Worm (Caenorhabditis elegans) whole organism, late embryonic: ENCODE measurements around the gene F21D12.3.

Experiments used
- C38D4.7 ChIP-seq: fragments of 200-800 bp; sonication (Bioruptor generic); optimal IDR thresholded peaks from 2 replicates; lab custom pipeline; 2018; ENCODE audit warnings: mild to moderate bottlenecking, missing genetic modification characterization, moderate library complexity, missing compliant biosample characterization
- T23F11.4 ChIP-seq: fragments of 200-800 bp; sonication (Bioruptor generic); optimal IDR thresholded peaks from 2 replicates; lab custom pipeline; 2018; ENCODE audit warnings: mild to moderate bottlenecking, missing genetic modification characterization, missing compliant biosample characterization
- Y22D7AL.16 ChIP-seq: sonication (generic microtip); optimal IDR thresholded peaks from 2 replicates; lab custom pipeline; 2016; ENCODE audit warnings: missing genetic modification characterization, missing compliant biosample characterization
- ahr-1 ChIP-seq: sonication (generic microtip); optimal IDR thresholded peaks from 2 replicates; lab custom pipeline; 2016; ENCODE audit warnings: missing genetic modification characterization, missing compliant biosample characterization
- ceh-19 ChIP-seq: fragments of 200-800 bp; sonication (Bioruptor generic); optimal IDR thresholded peaks from 2 replicates; lab custom pipeline; 2018; ENCODE audit warnings: mild to moderate bottlenecking, missing genetic modification characterization, missing compliant biosample characterization
- ceh-2 ChIP-seq: sonication (generic microtip); optimal IDR thresholded peaks from 2 replicates; lab custom pipeline; 2016; ENCODE audit warnings: missing genotype, missing genetic modification characterization, missing compliant biosample characterization
- ceh-22 ChIP-seq: sonication (generic microtip); optimal IDR thresholded peaks from 2 replicates; lab custom pipeline; 2017; ENCODE audit warnings: missing biosample characterization, missing genetic modification characterization
- ceh-24 ChIP-seq: sonication (generic microtip); optimal IDR thresholded peaks from 2 replicates; lab custom pipeline; 2016; ENCODE audit warnings: mild to moderate bottlenecking, missing genetic modification characterization, missing compliant biosample characterization
- ceh-31 ChIP-seq: sonication (generic microtip); optimal IDR thresholded peaks from 2 replicates; lab custom pipeline; 2016; ENCODE audit warnings: missing genetic modification characterization, missing compliant biosample characterization
- ceh-34 ChIP-seq: sonication (generic microtip); optimal IDR thresholded peaks from 2 replicates; lab custom pipeline; 2016; ENCODE audit warnings: mild to moderate bottlenecking, missing genetic modification characterization, missing compliant biosample characterization
- che-1 ChIP-seq: sonication (generic microtip); optimal IDR thresholded peaks from 2 replicates; lab custom pipeline; 2016; ENCODE audit warnings: mild to moderate bottlenecking, missing genetic modification characterization, missing compliant biosample characterization
- dve-1 ChIP-seq: sonication (generic microtip); optimal IDR thresholded peaks from 2 replicates; lab custom pipeline; 2017; ENCODE audit warnings: antibody characterized with exemption, mild to moderate bottlenecking, missing genetic modification characterization, missing compliant biosample characterization
- elt-2 ChIP-seq: sonication (generic microtip); optimal IDR thresholded peaks from 2 replicates; lab custom pipeline; 2016; ENCODE audit warnings: missing genetic modification reagents, missing genetic modification characterization, missing compliant biosample characterization
- elt-4 ChIP-seq: sonication (generic microtip); optimal IDR thresholded peaks from 2 replicates; lab custom pipeline; 2016; ENCODE audit warnings: missing genetic modification characterization, missing compliant biosample characterization
- ets-4 ChIP-seq: sonication (generic microtip); optimal IDR thresholded peaks from 2 replicates; lab custom pipeline; 2016; ENCODE audit warnings: missing genetic modification characterization, missing compliant biosample characterization
- eyg-1 ChIP-seq: sonication (generic microtip); optimal IDR thresholded peaks from 2 replicates; lab custom pipeline; 2016; ENCODE audit warnings: missing genotype, missing genetic modification characterization, missing compliant biosample characterization
- fax-1 ChIP-seq: sonication (generic microtip); optimal IDR thresholded peaks from 2 replicates; lab custom pipeline; 2016; ENCODE audit warnings: missing genotype, missing genetic modification characterization, missing compliant biosample characterization
- gmeb-2 ChIP-seq: sonication (generic microtip); optimal IDR thresholded peaks from 2 replicates; lab custom pipeline; 2016; ENCODE audit warnings: missing genetic modification characterization, inconsistent platforms, missing compliant biosample characterization
- hlh-15 ChIP-seq: sonication (generic microtip); optimal IDR thresholded peaks from 2 replicates; lab custom pipeline; 2016; ENCODE audit warnings: missing genetic modification characterization, missing compliant biosample characterization
- hlh-30 ChIP-seq: sonication (generic microtip); optimal IDR thresholded peaks from 2 replicates; lab custom pipeline; 2017; ENCODE audit warnings: antibody characterized with exemption, missing genetic modification characterization, missing compliant biosample characterization; ENCODE audit not compliant: insufficient read depth
- hlh-6 ChIP-seq: sonication (generic microtip); optimal IDR thresholded peaks from 2 replicates; lab custom pipeline; 2016; ENCODE audit warnings: missing genotype, missing genetic modification characterization, missing compliant biosample characterization
- lim-6 ChIP-seq: sonication (generic microtip); optimal IDR thresholded peaks from 2 replicates; lab custom pipeline; 2016; ENCODE audit warnings: missing genetic modification characterization, missing compliant biosample characterization
- madf-2 ChIP-seq: sonication (generic microtip); optimal IDR thresholded peaks from 2 replicates; lab custom pipeline; 2017; ENCODE audit warnings: missing genetic modification characterization, missing compliant biosample characterization
- mec-3 ChIP-seq: sonication (generic microtip); optimal IDR thresholded peaks from 2 replicates; lab custom pipeline; 2016; ENCODE audit warnings: borderline replicate concordance, missing genetic modification characterization, missing compliant biosample characterization
- nfya-1 ChIP-seq: sonication (generic microtip); optimal IDR thresholded peaks from 2 replicates; lab custom pipeline; 2017; ENCODE audit warnings: missing genetic modification characterization, mild to moderate bottlenecking, missing compliant biosample characterization, antibody characterized with exemption, moderate library complexity
- nhr-11 ChIP-seq: fragments of 150-350 bp; optimal IDR thresholded peaks from 2 replicates; lab custom pipeline; 2014; ENCODE audit warnings: missing biosample characterization, missing genetic modification characterization
- nhr-232 ChIP-seq: sonication (generic microtip); optimal IDR thresholded peaks from 2 replicates; lab custom pipeline; 2016; ENCODE audit warnings: missing genetic modification characterization, missing compliant biosample characterization
- pha-4 ChIP-seq: fragments of 150-350 bp; optimal IDR thresholded peaks from 2 replicates; lab custom pipeline; 2018; ENCODE audit warnings: missing biosample characterization, missing genetic modification reagents, missing genetic modification characterization
- pqm-1 ChIP-seq: sonication (generic microtip); optimal IDR thresholded peaks from 2 replicates; lab custom pipeline; 2016; ENCODE audit warnings: missing genetic modification characterization, missing compliant biosample characterization
- pros-1 ChIP-seq: fragments of 150-350 bp; optimal IDR thresholded peaks from 2 replicates; lab custom pipeline; 2014; ENCODE audit warnings: missing biosample characterization, missing genetic modification reagents, missing genetic modification characterization
- ref-2 ChIP-seq: sonication (generic microtip); optimal IDR thresholded peaks from 2 replicates; lab custom pipeline; 2016; ENCODE audit warnings: missing genetic modification characterization, missing compliant biosample characterization
- rnt-1 ChIP-seq: sonication (generic microtip); optimal IDR thresholded peaks from 2 replicates; lab custom pipeline; 2016; ENCODE audit warnings: missing genetic modification characterization, missing compliant biosample characterization
- sdc-2 ChIP-seq: sonication (generic microtip); optimal IDR thresholded peaks from 2 replicates; lab custom pipeline; 2016; ENCODE audit warnings: missing genotype, missing genetic modification characterization, missing compliant biosample characterization
- sox-4 ChIP-seq: sonication (generic microtip); optimal IDR thresholded peaks from 2 replicates; lab custom pipeline; 2017; ENCODE audit warnings: mild to moderate bottlenecking, missing genetic modification characterization, inconsistent platforms, missing compliant biosample characterization
- tbx-2 ChIP-seq: sonication (generic microtip); optimal IDR thresholded peaks from 2 replicates; lab custom pipeline; 2016; ENCODE audit warnings: missing genetic modification characterization, missing compliant biosample characterization
- ttx-3 ChIP-seq: sonication (generic microtip); optimal IDR thresholded peaks from 2 replicates; lab custom pipeline; 2016; ENCODE audit warnings: missing genetic modification reagents, missing genetic modification characterization, missing compliant biosample characterization
- unc-42 ChIP-seq: sonication (generic microtip); optimal IDR thresholded peaks from 2 replicates; lab custom pipeline; 2016; ENCODE audit warnings: missing genotype, missing genetic modification characterization, missing compliant biosample characterization
- unc-55 ChIP-seq: sonication (generic microtip); optimal IDR thresholded peaks from 2 replicates; lab custom pipeline; 2017; ENCODE audit warnings: missing biosample characterization, missing genetic modification reagents, missing genetic modification characterization
- unc-86 ChIP-seq: sonication (generic microtip); optimal IDR thresholded peaks from 2 replicates; lab custom pipeline; 2016; ENCODE audit warnings: missing genetic modification characterization, missing compliant biosample characterization
- zip-5 ChIP-seq: sonication (generic microtip); optimal IDR thresholded peaks from 2 replicates; lab custom pipeline; 2016; ENCODE audit warnings: missing genetic modification characterization, missing compliant biosample characterization

The F21D12.3 gene

ce11 chrII:7356326-7356725 is 32.5 kb upstream of the F21D12.3 start, which contains the start of gene haf-2:
Gene haf-2, minus strand, starts transcription at chrII:7356426.
- TF ChIP-seq ceh-24, result no peak
- no peak for TF ChIP-seq Y22D7AL.16 (tag; lab: Kevin White, UChicago)
- no peak for TF ChIP-seq gmeb-2 (tag; lab: Kevin White, UChicago)
- no peak for TF ChIP-seq unc-42 (tag; lab: Kevin White, UChicago)
- no peak for TF ChIP-seq T23F11.4 (GFP tag; lab: Kevin White, UChicago)
- TF ChIP-seq ttx-3 (tag; lab: Kevin White, UChicago), result no peak
- no peak for TF ChIP-seq mec-3
- TF ChIP-seq unc-86 (tag; lab: Kevin White, UChicago), result no peak
- no peak for TF ChIP-seq dve-1 (tag; lab: Kevin White, UChicago)
- no peak for TF ChIP-seq ceh-34 (tag; lab: Kevin White, UChicago)
- no peak for TF ChIP-seq sdc-2 (tag; lab: Kevin White, UChicago)
- TF ChIP-seq hlh-15, result no peak
- no peak for TF ChIP-seq ref-2 (tag; lab: Kevin White, UChicago)
- TF ChIP-seq pha-4 (tag; lab: Kevin White, UChicago), result no peak
- TF ChIP-seq rnt-1, result no peak
- TF ChIP-seq lim-6, result no peak
- TF ChIP-seq fax-1 (tag; lab: Kevin White, UChicago), result no peak
- TF ChIP-seq pros-1 (tag; lab: Kevin White, UChicago), result no peak
- no peak for TF ChIP-seq ceh-31 (tag; lab: Kevin White, UChicago)
- TF ChIP-seq zip-5 (tag; lab: Kevin White, UChicago), result no peak
- TF ChIP-seq, all 69 proteins: peak for 0

DNA sequence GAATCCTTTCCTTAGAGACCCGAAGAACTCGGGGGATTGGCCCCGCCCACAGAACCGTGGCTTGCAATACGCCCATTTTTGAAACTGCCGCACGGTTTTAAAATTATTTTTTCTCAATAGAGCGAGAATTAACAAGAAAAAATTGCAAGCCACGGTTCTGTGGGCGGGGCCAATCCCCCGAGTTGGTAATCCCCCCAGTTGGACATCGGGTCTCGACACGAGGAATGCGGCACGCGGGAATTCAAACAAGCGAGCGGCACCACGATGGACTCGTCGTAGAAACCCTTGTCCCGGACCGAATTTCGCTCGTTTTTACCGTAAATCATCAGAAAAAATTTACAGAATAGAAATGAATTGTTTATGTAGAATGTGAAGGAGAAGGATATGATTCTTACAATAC is 29.2 kb upstream of the F21D12.3 start:
- TF ChIP-seq che-1 (tag; lab: Kevin White, UChicago) (no peak), ceh-2 (tag; lab: Kevin White, UChicago) (no peak), mec-3 (no peak), ahr-1 (tag; lab: Kevin White, UChicago) (no peak), tbx-2 (no peak), Y22D7AL.16 (tag; lab: Kevin White, UChicago) (no peak), elt-4 (no peak), unc-55 (no peak), ceh-31 (tag; lab: Kevin White, UChicago) (no peak), nfya-1 (tag; lab: Kevin White, UChicago) (no peak), ceh-22 (tag; lab: Kevin White, UChicago) (no peak), ttx-3 (tag; lab: Kevin White, UChicago) (no peak), C38D4.7 (no peak), hlh-30 (tag; lab: Kevin White, UChicago) (no peak), gmeb-2 (tag; lab: Kevin White, UChicago) (no peak), nhr-232 (tag; lab: Kevin White, UChicago) (no peak), nhr-11 (tag; lab: Kevin White, UChicago) (no peak), sox-4 (no peak)
- TF ChIP-seq, all 69 proteins: peak for 0

- TF ChIP-seq elt-2 (tag; lab: Kevin White, UChicago), result peak; percentile 1
- TF ChIP-seq nhr-11 (tag; lab: Kevin White, UChicago), result no peak
Measured at ce11 chrII:7352507-7352906, 28.7 kb upstream of the F21D12.3 start, which contains the start of gene hsp-4. Gene hsp-4, minus strand, starts transcription at chrII:7352645.

DNA sequence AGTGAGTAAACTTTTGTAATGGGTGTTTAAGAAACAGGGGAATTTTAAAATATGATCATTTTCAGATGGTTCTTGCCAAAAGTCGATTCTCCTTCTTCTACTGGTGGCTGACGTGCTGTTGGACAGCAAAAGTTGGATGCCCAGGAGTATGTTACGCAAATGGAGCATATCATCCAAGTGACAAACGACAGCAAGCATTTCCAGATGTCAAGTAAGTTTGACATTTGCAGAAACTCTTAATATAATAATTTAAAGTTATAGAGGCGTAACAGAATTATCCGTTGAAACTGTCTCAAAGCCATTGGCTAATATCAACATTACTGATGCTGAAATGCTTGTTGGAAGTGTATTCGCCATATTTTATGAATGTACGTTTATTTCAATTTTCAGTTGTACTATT is 24.2 kb upstream of the F21D12.3 start:
- TF ChIP-seq T23F11.4 (GFP tag; lab: Kevin White, UChicago) (no peak), hlh-6 (no peak), pros-1 (tag; lab: Kevin White, UChicago) (no peak), pha-4 (tag; lab: Kevin White, UChicago) (no peak), elt-4 (no peak), ceh-19 (GFP tag; lab: Kevin White, UChicago) (no peak), pqm-1 (tag; lab: Kevin White, UChicago) (no peak), ets-4 (tag; lab: Kevin White, UChicago) (no peak), eyg-1 (tag; lab: Kevin White, UChicago) (no peak), madf-2 (tag; lab: Kevin White, UChicago) (no peak)
